Fruit fly (Drosophila melanogaster): ENCODE measurements around the gene elg1.

The elg1 gene

dm6 chr3L:16160420-16161069 is 28.7 kb downstream of the elg1 start (continued):
- TF ChIP-seq Dbx (GFP tag; IDR thresholded peaks at IDR 0.05): peak; percentile 54; the same call in 2 of the 3 replicates
- peak; percentile 56; the same call in 2 of the 4 replicates for TF ChIP-seq chinmo (GFP tag; IDR thresholded peaks at IDR 0.05; ENCODE audit: partially characterized antibody)
- TF ChIP-seq dmrt99B (tag; optimal IDR thresholded peaks at IDR 0.05): peak; percentile 71
- peak; percentile 34 for TF ChIP-seq kay (GFP tag; optimal IDR thresholded peaks at IDR 0.05)
- TF ChIP-seq ara (GFP tag; IDR thresholded peaks at IDR 0.05): no peak
- TF ChIP-seq ATbp (GFP tag; optimal IDR thresholded peaks at IDR 0.05): peak; percentile 34
- TF ChIP-seq Hmr (GFP tag; optimal IDR thresholded peaks at IDR 0.05): peak; percentile 81
- peak; percentile 68 for TF ChIP-seq HHEX (GFP tag; optimal IDR thresholded peaks at IDR 0.05)
- TF ChIP-seq fd102C (GFP tag; optimal IDR thresholded peaks at IDR 0.05): no peak
- TF ChIP-seq CG13296 (GFP tag; optimal IDR thresholded peaks at IDR 0.05): peak; percentile 70
- TF ChIP-seq CG18619 (GFP tag; optimal IDR thresholded peaks at IDR 0.05): peak; percentile 64
- TF ChIP-seq nerfin-2 (GFP tag; IDR thresholded peaks at IDR 0.05; ENCODE audit: partially characterized antibody): no peak; the same call in 1 of the 2 replicates
- TF ChIP-seq CG13624 (GFP tag; optimal IDR thresholded peaks at IDR 0.05): peak; percentile 49
- peak; percentile 82 for TF ChIP-seq Fer1 (GFP tag; optimal IDR thresholded peaks at IDR 0.05)
- no peak for TF ChIP-seq CG32772 (GFP tag; IDR thresholded peaks at IDR 0.05)
- no peak for TF ChIP-seq CG4282 (GFP tag; optimal IDR thresholded peaks at IDR 0.05)
- peak; percentile 47 for TF ChIP-seq NfI (GFP tag; optimal IDR thresholded peaks at IDR 0.05)
- peak; percentile 75 for TF ChIP-seq lilli (GFP tag; optimal IDR thresholded peaks at IDR 0.05)
- peak; percentile 45 for TF ChIP-seq CG4424 (GFP tag; optimal IDR thresholded peaks at IDR 0.05)
- TF ChIP-seq CG31388 (GFP tag; optimal IDR thresholded peaks at IDR 0.05): no peak
- TF ChIP-seq pfk (GFP tag; optimal IDR thresholded peaks at IDR 0.05): no peak
- peak; percentile 32; the same call in 1 of the 2 replicates for TF ChIP-seq CG4730 (GFP tag; IDR thresholded peaks at IDR 0.05)

dm6 chr3L:16161131-16161530 is 29.3 kb downstream of the elg1 start:
- no peak for TF ChIP-seq trem (tag; optimal IDR thresholded peaks at IDR 0.05)
- no peak for TF ChIP-seq ranshi (GFP tag; IDR thresholded peaks at IDR 0.05)
- no peak for TF ChIP-seq ssp (GFP tag; IDR thresholded peaks at IDR 0.05)
- no peak for TF ChIP-seq sima (GFP tag; optimal IDR thresholded peaks at IDR 0.05)
- no peak for TF ChIP-seq al (GFP tag; IDR thresholded peaks at IDR 0.05)
- no peak for TF ChIP-seq CG11560 (tag; IDR thresholded peaks at IDR 0.05)
- TF ChIP-seq CG10431 (GFP tag; optimal IDR thresholded peaks at IDR 0.05): peak; percentile 26
- TF ChIP-seq CG17802 (tag; optimal IDR thresholded peaks at IDR 0.05): no peak
- no peak for TF ChIP-seq CG18619 (GFP tag; optimal IDR thresholded peaks at IDR 0.05)
- no peak for TF ChIP-seq kah (GFP tag; optimal IDR thresholded peaks at IDR 0.05)
- TF ChIP-seq CG17359 (tag; optimal IDR thresholded peaks at IDR 0.05): no peak
- peak; percentile 12 for TF ChIP-seq sens (GFP tag)
- no peak for TF ChIP-seq MBD-R2 (GFP tag; IDR thresholded peaks at IDR 0.05)
- TF ChIP-seq grau (tag; optimal IDR thresholded peaks at IDR 0.05): no peak
- peak; percentile 31 for TF ChIP-seq sug (tag; optimal IDR thresholded peaks at IDR 0.05)
- TF ChIP-seq Xrp1 (GFP tag; IDR thresholded peaks at IDR 0.05): no peak
- peak; percentile 21 for TF ChIP-seq Med (GFP tag)
- TF ChIP-seq CG34376 (GFP tag; optimal IDR thresholded peaks at IDR 0.05): no peak
- no peak for TF ChIP-seq CG6854 (GFP tag; optimal IDR thresholded peaks at IDR 0.05)
- TF ChIP-seq shn (GFP tag; optimal IDR thresholded peaks at IDR 0.05): no peak
- TF ChIP-seq Optix (GFP tag; IDR thresholded peaks at IDR 0.05): no peak
- TF ChIP-seq CG1529 (GFP tag; optimal IDR thresholded peaks at IDR 0.05): no peak
- no peak for TF ChIP-seq Lpt (GFP tag; optimal IDR thresholded peaks at IDR 0.05)
- no peak for TF ChIP-seq dysf (GFP tag; IDR thresholded peaks at IDR 0.05)
- no peak for TF ChIP-seq disco-r (GFP tag; optimal IDR thresholded peaks at IDR 0.05)
- no peak for TF ChIP-seq CG30431 (GFP tag; optimal IDR thresholded peaks at IDR 0.05)
- no peak for TF ChIP-seq Scr (GFP tag; IDR thresholded peaks at IDR 0.05; ENCODE audit: partially characterized antibody)
- no peak for TF ChIP-seq CG5180 (GFP tag; optimal IDR thresholded peaks at IDR 0.05)
- TF ChIP-seq CG4282 (GFP tag; optimal IDR thresholded peaks at IDR 0.05): no peak
- no peak for TF ChIP-seq TFAM (GFP tag; optimal IDR thresholded peaks at IDR 0.05)
- no peak for TF ChIP-seq CG4854 (GFP tag; optimal IDR thresholded peaks at IDR 0.05)
